Worm (Caenorhabditis elegans): Measurements from ENCODE around the gene C29F7.2.

C29F7.2 gene

DNA sequence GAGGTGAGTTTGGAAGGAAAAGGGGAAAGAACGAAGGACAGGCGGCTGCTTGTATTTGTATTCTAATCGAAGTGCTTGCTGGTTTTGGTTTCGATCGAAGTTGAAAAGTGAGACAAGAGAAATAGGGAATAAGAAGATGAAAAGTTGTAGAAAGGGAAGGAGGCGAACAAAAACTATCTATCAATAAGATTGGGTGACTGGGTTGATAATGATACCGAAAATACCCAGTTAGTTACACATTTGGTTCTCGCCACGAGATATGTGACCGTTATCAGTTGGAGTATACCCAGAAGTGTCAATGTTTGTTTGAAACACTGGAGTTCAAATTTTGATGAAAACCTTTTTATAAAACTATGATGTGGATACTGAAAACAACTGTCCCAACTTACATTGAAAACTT lies 47.6 kb upstream of the C29F7.2 start (continued):
- TF ChIP-seq gei-8 (GFP tag; optimal IDR thresholded peaks at IDR 0.05) (no peak), pha-4 (GFP tag; IDR thresholded peaks at IDR 0.05) (no peak), pha-4 (tag; optimal IDR thresholded peaks at IDR 0.05) (no peak), rbr-2 (tag; optimal IDR thresholded peaks at IDR 0.05) (no peak), nhr-25 (tag; optimal IDR thresholded peaks at IDR 0.05; ENCODE audit: borderline replicate concordance, insufficient read depth) (no peak), skn-1 (tag; optimal IDR thresholded peaks at IDR 0.05) (no peak), F26F4.8 (GFP tag; conservative IDR thresholded peaks at IDR 0.05) (no peak), ama-1 (optimal IDR thresholded peaks at IDR 0.05) (no peak), nhr-28 (tag; optimal IDR thresholded peaks at IDR 0.05) (peak; percentile 93), ceh-28 (tag; optimal IDR thresholded peaks at IDR 0.05) (no peak), cey-2 (tag; optimal IDR thresholded peaks at IDR 0.05; ENCODE audit: borderline replicate concordance, insufficient read depth) (no peak), nhr-10 (tag; optimal IDR thresholded peaks at IDR 0.05) (no peak), mep-1 (tag; optimal IDR thresholded peaks at IDR 0.05) (peak; percentile 28), dmd-6 (GFP tag; IDR thresholded peaks at IDR 0.05) (peak; percentile 93), ztf-11 (tag; optimal IDR thresholded peaks at IDR 0.05) (no peak), nhr-42 (GFP tag; IDR thresholded peaks at IDR 0.05) (no peak), snpc-4 (tag; optimal IDR thresholded peaks at IDR 0.05) (no peak), sdz-12 (GFP tag; optimal IDR thresholded peaks at IDR 0.05) (no peak), hlh-30 (tag; optimal IDR thresholded peaks at IDR 0.05; ENCODE audit: insufficient read depth) (peak; percentile 66), spr-1 (tag; optimal IDR thresholded peaks at IDR 0.05) (no peak), nhr-11 (tag; optimal IDR thresholded peaks at IDR 0.05) (no peak), snpc-1.2 (GFP tag; IDR thresholded peaks at IDR 0.05) (no peak), Y105C5A.15 (GFP tag; IDR thresholded peaks at IDR 0.05) (no peak), mxl-3 (GFP tag; optimal IDR thresholded peaks at IDR 0.05) (peak; percentile 75), lin-1 (GFP tag; IDR thresholded peaks at IDR 0.05) (no peak), mdt-29 (GFP tag; IDR thresholded peaks at IDR 0.05) (no peak), ceh-44 (GFP tag; IDR thresholded peaks at IDR 0.05) (no peak), mes-2 (tag; optimal IDR thresholded peaks at IDR 0.05; ENCODE audit: poor library complexity, severe bottlenecking) (no peak), dmd-8 (GFP tag; IDR thresholded peaks at IDR 0.05) (no peak), ZK337.2 (GFP tag; IDR thresholded peaks at IDR 0.05) (no peak), nhr-6 (tag; optimal IDR thresholded peaks at IDR 0.05) (no peak), R02D3.7 (tag; optimal IDR thresholded peaks at IDR 0.05) (no peak), Y5F2A.4 (GFP tag; optimal IDR thresholded peaks at IDR 0.05) (no peak), hif-1 (tag; optimal IDR thresholded peaks at IDR 0.05) (no peak), daf-19 (GFP tag; conservative IDR thresholded peaks at IDR 0.05) (no peak), duxl-1 (tag; optimal IDR thresholded peaks at IDR 0.05; ENCODE audit: poor library complexity) (no peak), tra-1 (GFP tag; IDR thresholded peaks at IDR 0.05) (no peak), tag-97 (GFP tag; IDR thresholded peaks at IDR 0.05) (no peak), unc-39 (tag; optimal IDR thresholded peaks at IDR 0.05) (no peak), set-16 (GFP tag; IDR thresholded peaks at IDR 0.05) (no peak), D1046.2 (GFP tag; IDR thresholded peaks at IDR 0.05) (no peak), nhr-237 (tag; optimal IDR thresholded peaks at IDR 0.05) (no peak), lim-7 (GFP tag; IDR thresholded peaks at IDR 0.05) (no peak), dmd-9 (GFP tag; IDR thresholded peaks at IDR 0.05) (no peak), arid-1 (GFP tag; conservative IDR thresholded peaks at IDR 0.05) (no peak), nhr-77 (tag; optimal IDR thresholded peaks at IDR 0.05) (peak; percentile 66), aha-1 (tag) (peak; percentile 89), lin-29 (GFP tag; IDR thresholded peaks at IDR 0.05) (no peak), unc-130 (GFP tag; optimal IDR thresholded peaks at IDR 0.05) (no peak), madf-9 (GFP tag; conservative IDR thresholded peaks at IDR 0.05) (no peak), aly-2 (tag; optimal IDR thresholded peaks at IDR 0.05) (no peak), pqm-1 (tag; optimal IDR thresholded peaks at IDR 0.05) (peak; percentile 83), egl-27 (tag; optimal IDR thresholded peaks at IDR 0.05) (no peak)

Measured in whole organism, L4 larva.